Fruit fly (Drosophila melanogaster) whole organism, adult: Measurements from ENCODE around the gene tj.

Source experiments
- CG11617 ChIP-seq: fragments of 200-800 bp; sonication (Bioruptor generic); optimal IDR thresholded peaks from 2 replicates; lab custom pipeline; 2017; ENCODE audit warnings: mild to moderate bottlenecking, missing biosample characterization, missing genetic modification reagents, missing genetic modification characterization
- Mnt ChIP-seq: fragments of 200-800 bp; sonication (Bioruptor generic); optimal IDR thresholded peaks from 2 replicates; lab custom pipeline; 2016; ENCODE audit warnings: missing biosample characterization, mild to moderate bottlenecking, missing genetic modification characterization

- TF ChIP-seq CG11617 (GFP tag; lab: Kevin White, UChicago): no peak
- no peak for TF ChIP-seq Mnt (GFP tag; lab: Kevin White, UChicago)
Observed at dm6 chr2L:19462898-19463297, 1.2 kb upstream of the tj start.
